Fruit fly (Drosophila melanogaster) whole organism, pupa: Measurements from ENCODE around the gene CG3764.

Experiments
- CG17806 ChIP-seq: fragments of 200-800 bp; sonication (Bioruptor generic); optimal IDR thresholded peaks from 2 replicates; lab custom pipeline; 2018; ENCODE audit warnings: missing biosample characterization, mild to moderate bottlenecking, missing genetic modification characterization, moderate library complexity
- EcR ChIP-seq: fragments of 200-800 bp; sonication (Bioruptor generic); optimal IDR thresholded peaks from 3 replicates; lab custom pipeline; 2019; ENCODE audit warnings: missing biosample characterization, missing genetic modification characterization, mild to moderate bottlenecking, moderate library complexity, missing genetic modification reagents
- Pif1A ChIP-seq: fragments of 200-800 bp; sonication (Bioruptor generic); optimal IDR thresholded peaks from 3 replicates; lab custom pipeline; 2016; ENCODE audit warnings: missing biosample characterization, missing genetic modification characterization
- fd96Ca ChIP-seq: fragments of 200-800 bp; sonication (Bioruptor generic); IDR thresholded peaks from 3 replicates; pipeline ENCODE4 v1.3.6; 2022; ENCODE audit warnings: missing biosample characterization, missing genetic modification characterization

DNA sequence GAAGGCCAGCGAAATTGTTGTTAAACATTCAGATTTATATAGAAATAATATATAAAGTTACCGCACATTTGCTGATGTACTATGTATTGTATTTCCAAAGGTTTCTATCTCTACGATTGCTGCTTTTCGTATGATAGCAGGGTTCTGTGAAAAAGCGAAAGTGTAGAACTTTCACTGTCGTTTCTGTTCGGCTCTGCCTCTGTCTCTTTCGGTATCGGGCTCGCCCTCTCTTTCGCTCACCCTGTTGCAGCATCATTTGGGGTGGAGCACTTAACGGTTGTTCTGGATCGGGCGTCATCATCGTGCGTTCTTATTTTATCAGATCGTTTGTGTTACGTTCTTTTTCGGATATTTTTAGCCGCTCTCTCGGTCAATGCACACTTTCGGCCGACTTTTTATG, 20.9 kb upstream of the CG3764 start:
- TF ChIP-seq fd96Ca = no peak
- TF ChIP-seq EcR = no peak
- no peak for TF ChIP-seq CG17806 (tag; lab: Kevin White, UChicago)
- no peak for TF ChIP-seq Pif1A (GFP tag; lab: Kevin White, UChicago)
